Worm (Caenorhabditis elegans): ENCODE measurements around the gene daf-2.

- no peak for TF ChIP-seq nhr-23 (tag; optimal IDR thresholded peaks at IDR 0.05)
- no peak for TF ChIP-seq nfya-1 (tag; optimal IDR thresholded peaks at IDR 0.05; ENCODE audit: insufficient read depth)
- no peak for TF ChIP-seq unc-62 (GFP tag; optimal IDR thresholded peaks at IDR 0.05)
- TF ChIP-seq tbx-2 (tag; optimal IDR thresholded peaks at IDR 0.05) = no peak
- TF ChIP-seq ama-1 (optimal IDR thresholded peaks at IDR 0.05) = no peak
- TF ChIP-seq pha-4 (tag; optimal IDR thresholded peaks at IDR 0.05) = no peak
- TF ChIP-seq unc-39 (tag; optimal IDR thresholded peaks at IDR 0.05) = no peak
- no peak for TF ChIP-seq nhr-237 (tag; optimal IDR thresholded peaks at IDR 0.05)
- no peak for TF ChIP-seq elt-3 (tag; optimal IDR thresholded peaks at IDR 0.05)
Measured at ce11 chrIII:2980927-2981326, 59.7 kb downstream of the daf-2 start.

All from whole organism, L3 larva.